Fruit fly (Drosophila melanogaster) whole organism, wandering third instar larva: ENCODE results near the gene CG44006.

ENCODE experiments used
- Abd-B ChIP-seq: fragments of >200 bp; optimal IDR thresholded peaks from 2 replicates; lab custom pipeline; 2017; ENCODE audit warnings: missing biosample characterization, missing genetic modification characterization
- CG32264 ChIP-seq: fragments of 200-800 bp; sonication (Bioruptor generic); optimal IDR thresholded peaks from 2 replicates; lab custom pipeline; 2016; ENCODE audit warnings: missing biosample characterization, missing genetic modification characterization
- CG9705 ChIP-seq: fragments of 200-800 bp; sonication (Bioruptor generic); optimal IDR thresholded peaks from 2 replicates; lab custom pipeline; 2018; ENCODE audit warnings: missing biosample characterization, mild to moderate bottlenecking, missing genetic modification characterization
- CrebA ChIP-seq: fragments of 200-800 bp; sonication (Bioruptor generic); optimal IDR thresholded peaks from 2 replicates; lab custom pipeline; 2016; ENCODE audit warnings: missing biosample characterization, mild to moderate bottlenecking, missing genetic modification characterization, borderline replicate concordance
- Dfd ChIP-seq: fragments of >200 bp; optimal IDR thresholded peaks from 2 replicates; lab custom pipeline; 2017; ENCODE audit warnings: missing biosample characterization, missing genetic modification characterization
- Dif ChIP-seq: fragments of 200-275, 200-300 bp; sonication (Bioruptor generic); optimal IDR thresholded peaks from 2 replicates; lab custom pipeline; 2018; ENCODE audit warnings: missing biosample characterization, missing genetic modification characterization; ENCODE audit not compliant: partially characterized antibody
- GATAd ChIP-seq: sonication (Bioruptor generic); optimal IDR thresholded peaks from 2 replicates; lab custom pipeline; 2016; ENCODE audit warnings: missing biosample characterization, missing genetic modification characterization
- HLH106 ChIP-seq: fragments of 200-800 bp; optimal IDR thresholded peaks from 3 replicates; lab custom pipeline; 2019; ENCODE audit warnings: missing biosample characterization, mild to moderate bottlenecking, missing genetic modification characterization, moderate library complexity
- Hr78 ChIP-seq: fragments of >200 bp; optimal IDR thresholded peaks from 2 replicates; lab custom pipeline; 2017; ENCODE audit warnings: missing biosample characterization, missing genetic modification characterization
- Hr83 ChIP-seq: fragments of 200-300 bp; sonication (Bioruptor generic); optimal IDR thresholded peaks from 2 replicates; lab custom pipeline; 2016; ENCODE audit warnings: missing biosample characterization, mild to moderate bottlenecking, missing genetic modification characterization, moderate library complexity; ENCODE audit not compliant: poor library complexity, severe bottlenecking
- Jra ChIP-seq: sonication (Bioruptor generic); optimal IDR thresholded peaks from 2 replicates; lab custom pipeline; 2016; ENCODE audit warnings: missing biosample characterization, missing genetic modification characterization
- Mio ChIP-seq: sonication (Bioruptor generic); optimal IDR thresholded peaks from 2 replicates; lab custom pipeline; 2016; ENCODE audit warnings: missing biosample characterization, missing genetic modification characterization
- Myc ChIP-seq: fragments of >200 bp; optimal IDR thresholded peaks from 2 replicates; lab custom pipeline; 2017
- N ChIP-seq: fragments of >200 bp; optimal IDR thresholded peaks from 2 replicates; lab custom pipeline; 2018; ENCODE audit warnings: missing biosample characterization, missing external identifiers, missing genetic modification characterization
- OdsH ChIP-seq: fragments of 200-800 bp; sonication (Bioruptor generic); optimal IDR thresholded peaks from 2 replicates; lab custom pipeline; 2016; ENCODE audit warnings: missing biosample characterization, mild to moderate bottlenecking, missing genetic modification characterization
- Rel ChIP-seq, 2 experiments: fragments of 200-800 bp; sonication (Bioruptor generic) in 1 of 2; optimal IDR thresholded peaks; 2 replicates in 1 of 2; 3 replicates in 1 of 2; lab custom pipeline; 2016 to 2019; ENCODE audit warnings: mild to moderate bottlenecking in 2 of 2, missing biosample characterization in 2 of 2, missing genetic modification characterization in 2 of 2, moderate library complexity in 1 of 2
- Sp1 ChIP-seq: fragments of 200-800 bp; sonication (Bioruptor generic); optimal IDR thresholded peaks from 3 replicates; lab custom pipeline; 2019; ENCODE audit warnings: missing biosample characterization, mild to moderate bottlenecking, missing genetic modification characterization, moderate library complexity
- Vsx2 ChIP-seq: fragments of 200-300, 225-300 bp; sonication (Bioruptor generic); optimal IDR thresholded peaks from 2 replicates; lab custom pipeline; 2018; ENCODE audit warnings: missing biosample characterization, missing genetic modification characterization; ENCODE audit not compliant: partially characterized antibody
- br ChIP-seq: fragments of 200-800 bp; sonication (Bioruptor generic); optimal IDR thresholded peaks from 2 replicates; lab custom pipeline; 2016; ENCODE audit warnings: missing biosample characterization, missing genetic modification characterization
- brk ChIP-seq: fragments of 200-800 bp; sonication (Bioruptor generic); optimal IDR thresholded peaks from 2 replicates; lab custom pipeline; 2016; ENCODE audit warnings: missing biosample characterization, mild to moderate bottlenecking, missing genetic modification characterization
- dl ChIP-seq, 2 experiments: fragments of 175-275, 200-275 bp in 1 of 2; fragments of 200-275 bp in 1 of 2; sonication (Bioruptor generic); optimal IDR thresholded peaks; lab custom pipeline; 2018; ENCODE audit warnings: mild to moderate bottlenecking in 2 of 2, missing biosample characterization in 2 of 2, missing genetic modification characterization in 2 of 2, moderate library complexity in 2 of 2; ENCODE audit not compliant: partially characterized antibody in 2 of 2, insufficient read depth in 1 of 2
- dmrt93B ChIP-seq: fragments of 200-800 bp; sonication (Bioruptor generic); optimal IDR thresholded peaks from 2 replicates; lab custom pipeline; 2018; ENCODE audit warnings: missing biosample characterization, mild to moderate bottlenecking, missing genetic modification characterization
- dsf ChIP-seq: sonication (Bioruptor generic); optimal IDR thresholded peaks from 2 replicates; lab custom pipeline; 2016; ENCODE audit warnings: missing biosample characterization, missing genetic modification characterization, borderline replicate concordance
- ey ChIP-seq: fragments of 200-800 bp; sonication (Bioruptor generic); optimal IDR thresholded peaks from 2 replicates; lab custom pipeline; 2016; ENCODE audit warnings: missing biosample characterization, missing genetic modification characterization
- foxo ChIP-seq, 2 experiments: fragments of 200-800 bp; sonication (Bioruptor generic); optimal IDR thresholded peaks; 2 replicates in 1 of 2; 3 replicates in 1 of 2; lab custom pipeline; 2016 to 2017; ENCODE audit warnings: missing biosample characterization in 2 of 2, missing genetic modification characterization in 2 of 2
- fru ChIP-seq: fragments of 200-800 bp; sonication (Bioruptor generic); optimal IDR thresholded peaks from 3 replicates; lab custom pipeline; 2016; ENCODE audit warnings: missing biosample characterization, mild to moderate bottlenecking, missing genetic modification characterization
- h ChIP-seq: fragments of 200-800 bp; sonication (Bioruptor generic); optimal IDR thresholded peaks from 3 replicates; lab custom pipeline; 2016; ENCODE audit warnings: missing biosample characterization, mild to moderate bottlenecking, missing genetic modification characterization
- jim ChIP-seq: fragments of 175-275, 200-325 bp; sonication (Bioruptor generic); optimal IDR thresholded peaks from 2 replicates; lab custom pipeline; 2016; ENCODE audit warnings: missing biosample characterization, mild to moderate bottlenecking, missing genetic modification characterization
- pan ChIP-seq: fragments of >200 bp; optimal IDR thresholded peaks from 2 replicates; lab custom pipeline; 2017
- psq ChIP-seq: fragments of 200-800 bp; sonication (Bioruptor generic); optimal IDR thresholded peaks from 3 replicates; lab custom pipeline; 2017; ENCODE audit warnings: missing biosample characterization, mild to moderate bottlenecking, missing genetic modification characterization, moderate library complexity
- rgr ChIP-seq: fragments of 200-800 bp; sonication (Bioruptor generic); optimal IDR thresholded peaks from 3 replicates; lab custom pipeline; 2016; ENCODE audit warnings: missing biosample characterization, mild to moderate bottlenecking, missing genetic modification characterization
- sage ChIP-seq: fragments of 200-800 bp; sonication (Bioruptor generic); optimal IDR thresholded peaks from 2 replicates; lab custom pipeline; 2016; ENCODE audit warnings: missing biosample characterization, mild to moderate bottlenecking, missing genetic modification characterization
- sv ChIP-seq: fragments of 200-800 bp; sonication (Bioruptor generic); optimal IDR thresholded peaks from 3 replicates; lab custom pipeline; 2016; ENCODE audit warnings: missing biosample characterization, missing genetic modification characterization
- usp ChIP-seq: fragments of >200 bp; optimal IDR thresholded peaks from 2 replicates; lab custom pipeline; 2017; ENCODE audit warnings: missing biosample characterization, missing genetic modification characterization
- woc ChIP-seq: sonication (Bioruptor generic); optimal IDR thresholded peaks from 2 replicates; lab custom pipeline; 2016; ENCODE audit warnings: missing biosample characterization, mild to moderate bottlenecking, missing genetic modification characterization

The CG44006 gene

dm6 chr3L:18075853-18076252, 5.9 kb upstream of the CG44006 start:
- TF ChIP-seq fru: no peak
- TF ChIP-seq Abd-B: no peak
- TF ChIP-seq dsf: no peak
- no peak for TF ChIP-seq sage
- no peak for TF ChIP-seq foxo (GFP tag; optimal IDR thresholded peaks at IDR 0.05; lab: Kevin White, UChicago)
- no peak for TF ChIP-seq N (GFP tag; lab: Kevin White, UChicago)
- no peak for TF ChIP-seq Hr78 (GFP tag; lab: Kevin White, UChicago)
- no peak for TF ChIP-seq CrebA
- TF ChIP-seq pan (lab: Kevin White, UChicago): no peak
- TF ChIP-seq sv (GFP tag; lab: Kevin White, UChicago): no peak

- TF ChIP-seq Vsx2 (GFP tag; lab: Kevin White, UChicago) (no peak), Rel (GFP tag; optimal IDR thresholded peaks at IDR 0.05; lab: Kevin White, UChicago) (no peak), Rel (tag; optimal IDR thresholded peaks at IDR 0.05; lab: Kevin White, UChicago) (no peak), Jra (GFP tag; lab: Kevin White, UChicago) (no peak), ey (GFP tag; lab: Kevin White, UChicago) (no peak), Mio (GFP tag; lab: Kevin White, UChicago) (no peak), usp (GFP tag; lab: Kevin White, UChicago) (no peak)
Observed at dm6 chr3L:18074988-18075387, 5.0 kb upstream of the CG44006 start.

DNA sequence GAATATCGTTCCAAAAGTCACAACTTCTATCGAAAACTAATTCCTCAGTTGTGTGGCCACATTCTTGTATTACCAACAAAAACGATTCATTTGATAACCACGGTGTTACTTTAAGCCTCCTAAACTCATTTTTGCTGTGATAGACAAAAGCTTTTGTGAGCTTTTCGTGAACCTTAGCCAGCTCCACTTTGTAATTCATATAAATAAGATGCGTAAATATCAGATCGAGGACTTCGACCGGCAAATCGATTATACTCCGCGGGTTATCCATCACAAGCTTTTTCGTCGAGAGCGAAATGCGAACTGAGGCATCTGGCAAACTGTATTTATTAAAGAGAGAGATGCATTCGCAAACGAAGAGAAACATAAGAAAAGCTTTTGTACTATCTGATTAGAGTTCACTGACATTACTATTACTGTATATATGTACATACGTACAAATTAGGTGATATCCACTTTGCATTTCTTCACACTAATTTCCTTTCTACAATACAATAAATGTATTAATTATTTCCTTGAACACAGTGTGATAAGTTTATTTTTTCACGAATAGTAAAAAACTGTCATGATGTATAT, 3.7 kb upstream of the CG44006 start, which contains the start of gene CG44004:
CG44004 (minus strand) TSS at position 305 of the 576 bp plus-strand sequence.
- TF ChIP-seq psq (GFP tag; lab: Kevin White, UChicago) (no peak), jim (GFP tag; lab: Kevin White, UChicago) (no peak), Dif (GFP tag; lab: Kevin White, UChicago) (no peak), Rel (GFP tag; optimal IDR thresholded peaks at IDR 0.05; lab: Kevin White, UChicago) (no peak), Rel (tag; optimal IDR thresholded peaks at IDR 0.05; lab: Kevin White, UChicago) (no peak), woc (no peak), Mio (GFP tag; lab: Kevin White, UChicago) (no peak), OdsH (GFP tag; lab: Kevin White, UChicago) (no peak), Jra (GFP tag; lab: Kevin White, UChicago) (no peak), ey (GFP tag; lab: Kevin White, UChicago) (no peak), CG9705 (GFP tag; lab: Kevin White, UChicago) (no peak), fru (no peak), GATAd (GFP tag; lab: Kevin White, UChicago) (no peak), rgr (GFP tag; lab: Kevin White, UChicago) (no peak), N (GFP tag; lab: Kevin White, UChicago) (no peak)

dm6 chr3L:18072023-18072422, 2.1 kb upstream of the CG44006 start, which contains the start of gene CG44005:
Gene CG44005 (minus strand): TSS chr3L:18072123.
- TF ChIP-seq CrebA (no peak), Myc (no peak), pan (lab: Kevin White, UChicago) (no peak), Dif (GFP tag; lab: Kevin White, UChicago) (no peak)

DNA sequence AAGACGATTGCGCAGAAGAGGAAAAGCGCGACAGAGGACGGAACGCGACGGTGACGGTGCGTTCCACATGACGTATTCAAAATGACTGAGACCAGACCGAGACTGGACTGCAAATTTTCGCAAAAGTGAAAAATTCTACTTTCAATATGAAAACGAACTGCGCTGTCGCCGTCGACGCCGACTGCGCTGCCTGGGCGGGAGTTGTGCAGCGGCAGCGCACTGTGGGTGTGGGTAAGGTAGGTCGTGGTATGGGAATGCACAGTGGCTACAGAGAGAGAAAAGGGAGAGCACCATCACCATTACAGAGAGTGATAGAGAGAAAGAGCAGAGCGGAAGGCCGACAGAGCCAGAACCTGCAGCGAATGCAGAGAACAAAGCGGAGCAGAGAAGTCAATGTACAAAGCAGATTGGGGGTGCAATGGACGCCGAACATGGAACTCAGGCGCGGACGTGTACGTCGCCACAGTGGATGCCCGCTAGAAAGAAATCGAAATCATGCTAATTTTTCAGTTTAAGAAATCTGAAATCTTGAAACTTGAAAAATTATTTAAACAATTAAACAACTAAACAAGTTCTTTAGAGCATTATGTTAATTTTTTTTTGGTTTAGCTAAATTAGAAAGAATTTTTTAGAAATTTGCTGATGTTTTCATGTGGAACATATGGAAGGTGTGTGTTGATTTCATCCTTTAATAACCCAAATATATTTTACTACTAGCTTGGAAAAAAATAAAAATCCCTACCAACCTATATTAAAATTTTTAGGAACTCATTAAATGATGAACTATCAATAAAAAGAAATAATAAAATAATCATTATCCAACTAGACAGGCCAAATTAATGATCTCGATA, 5.1 kb downstream of the CG44006 start, which contains the start of gene Eip75B:
Eip75B (minus strand) TSS at position 65 of the 851 bp plus-strand sequence.
- TF ChIP-seq brk: no peak
- TF ChIP-seq rgr (GFP tag; lab: Kevin White, UChicago): peak; percentile 45
- TF ChIP-seq Rel (GFP tag; optimal IDR thresholded peaks at IDR 0.05; lab: Kevin White, UChicago): no peak
- TF ChIP-seq Rel (tag; optimal IDR thresholded peaks at IDR 0.05; lab: Kevin White, UChicago): no peak
- peak; percentile 59 for TF ChIP-seq HLH106 (tag; lab: Kevin White, UChicago)
- TF ChIP-seq Vsx2 (GFP tag; lab: Kevin White, UChicago): no peak
- TF ChIP-seq Hr83 (GFP tag; lab: Kevin White, UChicago): peak; percentile 9
- TF ChIP-seq ey (GFP tag; lab: Kevin White, UChicago): peak; percentile 32
- TF ChIP-seq jim (GFP tag; lab: Kevin White, UChicago): no peak
- TF ChIP-seq GATAd (GFP tag; lab: Kevin White, UChicago): no peak
- peak; percentile 64 for TF ChIP-seq Sp1 (GFP tag; lab: Kevin White, UChicago)
- TF ChIP-seq usp (GFP tag; lab: Kevin White, UChicago): no peak
- no peak for TF ChIP-seq Dfd
- no peak for TF ChIP-seq CG9705 (GFP tag; lab: Kevin White, UChicago)
- no peak for TF ChIP-seq CrebA
- TF ChIP-seq dl (GFP tag; optimal IDR thresholded peaks at IDR 0.05; lab: Kevin White, UChicago; ENCODE audit: insufficient read depth in 1 of 2, partially characterized antibody in 2 of 2): peak; percentile 21 to 72
- peak; percentile 52 for TF ChIP-seq dmrt93B
- no peak for TF ChIP-seq Mio (GFP tag; lab: Kevin White, UChicago)
- TF ChIP-seq CG32264 (GFP tag; lab: Kevin White, UChicago): no peak
- TF ChIP-seq dsf: no peak
- TF ChIP-seq Jra (GFP tag; lab: Kevin White, UChicago): no peak
- TF ChIP-seq sv (GFP tag; lab: Kevin White, UChicago): no peak
- TF ChIP-seq br (GFP tag; lab: Kevin White, UChicago): peak; percentile 42
- TF ChIP-seq Hr78 (GFP tag; lab: Kevin White, UChicago): no peak
- TF ChIP-seq Dif (GFP tag; lab: Kevin White, UChicago): peak; percentile 76
- peak; percentile 46 for TF ChIP-seq h (GFP tag; lab: Kevin White, UChicago)
- TF ChIP-seq fru: peak; percentile 57
- TF ChIP-seq pan (lab: Kevin White, UChicago): no peak
